Worm (Caenorhabditis elegans) whole organism, L2 larva: ENCODE results near the gene M57.2.

Experiments
- C34F6.9 ChIP-seq: fragments of 150-350 bp; optimal IDR thresholded peaks from 2 replicates; lab custom pipeline; 2014; ENCODE audit warnings: missing biosample characterization, missing genetic modification characterization
- F13H6.1 ChIP-seq: sonication (generic microtip); optimal IDR thresholded peaks from 2 replicates; lab custom pipeline; 2016; ENCODE audit warnings: missing genetic modification characterization, missing compliant biosample characterization
- Y55F3AM.14 ChIP-seq: fragments of 200-800 bp; sonication (Bioruptor generic); optimal IDR thresholded peaks from 2 replicates; lab custom pipeline; 2018; ENCODE audit warnings: mild to moderate bottlenecking, missing genetic modification characterization, missing compliant biosample characterization
- ZK546.5 ChIP-seq: sonication (generic microtip); optimal IDR thresholded peaks from 2 replicates; lab custom pipeline; 2017; ENCODE audit warnings: missing biosample characterization, missing genetic modification characterization
- alr-1 ChIP-seq: fragments of 150-350 bp; optimal IDR thresholded peaks from 2 replicates; lab custom pipeline; 2014; ENCODE audit warnings: missing biosample characterization, missing genetic modification characterization
- blmp-1 ChIP-seq: sonication (generic microtip); optimal IDR thresholded peaks from 2 replicates; lab custom pipeline; 2017; ENCODE audit warnings: missing genetic modification characterization, mild to moderate bottlenecking, missing compliant biosample characterization, antibody characterized with exemption, moderate library complexity; ENCODE audit not compliant: insufficient read depth
- ceh-16 ChIP-seq: fragments of 150-350 bp; optimal IDR thresholded peaks from 2 replicates; lab custom pipeline; 2014; ENCODE audit warnings: missing biosample characterization, missing genetic modification characterization
- crh-2 ChIP-seq: sonication (generic microtip); optimal IDR thresholded peaks from 2 replicates; lab custom pipeline; 2017; ENCODE audit warnings: missing biosample characterization, missing genetic modification characterization
- dmd-4 ChIP-seq: sonication (generic microtip); optimal IDR thresholded peaks from 2 replicates; lab custom pipeline; 2017; ENCODE audit warnings: missing biosample characterization, missing genetic modification characterization
- egl-27 ChIP-seq: sonication (generic microtip); optimal IDR thresholded peaks from 3 replicates; lab custom pipeline; 2017; ENCODE audit warnings: missing biosample characterization, missing genetic modification reagents, missing genetic modification characterization
- elt-3 ChIP-seq: sonication (generic microtip); optimal IDR thresholded peaks from 2 replicates; lab custom pipeline; 2017; ENCODE audit warnings: missing biosample characterization, missing genetic modification characterization
- fos-1 ChIP-seq: fragments of 150-350 bp; optimal IDR thresholded peaks from 2 replicates; lab custom pipeline; 2014; ENCODE audit warnings: missing biosample characterization, missing genetic modification characterization
- gmeb-1 ChIP-seq: fragments of 150-350 bp; optimal IDR thresholded peaks from 2 replicates; lab custom pipeline; 2014; ENCODE audit warnings: missing biosample characterization, missing genetic modification characterization
- lin-11 ChIP-seq: fragments of 150-350 bp; sonication (generic microtip); optimal IDR thresholded peaks from 2 replicates; lab custom pipeline; 2014; ENCODE audit warnings: missing biosample characterization, missing genetic modification characterization, inconsistent platforms, mixed read lengths
- lin-13 ChIP-seq: fragments of 150-350 bp; optimal IDR thresholded peaks from 2 replicates; lab custom pipeline; 2014; ENCODE audit warnings: missing biosample characterization, missing genetic modification reagents, missing genetic modification characterization
- lin-39 ChIP-seq: fragments of 150-350 bp; optimal IDR thresholded peaks from 2 replicates; lab custom pipeline; 2014; ENCODE audit warnings: missing biosample characterization, missing genetic modification reagents, missing genetic modification characterization
- lsy-2 ChIP-seq, 2 experiments: fragments of 150-350 bp in 1 of 2; sonication (generic microtip) in 1 of 2; optimal IDR thresholded peaks; 2 replicates each; lab custom pipeline; 2014 to 2017; ENCODE audit warnings: missing biosample characterization in 2 of 2, missing genetic modification characterization in 2 of 2
- mab-5 ChIP-seq: fragments of 150-350 bp; optimal IDR thresholded peaks from 2 replicates; lab custom pipeline; 2014; ENCODE audit warnings: missing biosample characterization, missing genetic modification characterization
- mbf-1 ChIP-seq: sonication (generic microtip); optimal IDR thresholded peaks from 2 replicates; lab custom pipeline; 2017; ENCODE audit warnings: missing biosample characterization, missing genetic modification characterization
- mdl-1 ChIP-seq, 2 experiments: fragments of 150-350 bp in 1 of 2; sonication (generic microtip) in 1 of 2; optimal IDR thresholded peaks; 2 replicates each; lab custom pipeline; 2017; ENCODE audit warnings: missing biosample characterization in 2 of 2, missing genetic modification characterization in 2 of 2
- nhr-10 ChIP-seq: sonication (generic microtip); optimal IDR thresholded peaks from 2 replicates; lab custom pipeline; 2017; ENCODE audit warnings: missing biosample characterization, missing genetic modification characterization
- nhr-11 ChIP-seq: fragments of 150-350 bp; optimal IDR thresholded peaks from 2 replicates; lab custom pipeline; 2014; ENCODE audit warnings: missing biosample characterization, missing genetic modification characterization
- nhr-12 ChIP-seq: fragments of 150-350 bp; optimal IDR thresholded peaks from 2 replicates; lab custom pipeline; 2014; ENCODE audit warnings: missing biosample characterization, missing genetic modification characterization
- nhr-129 ChIP-seq: fragments of 150-350 bp; optimal IDR thresholded peaks from 2 replicates; lab custom pipeline; 2014; ENCODE audit warnings: missing biosample characterization, missing genetic modification characterization
- nhr-25 ChIP-seq: fragments of 150-350 bp; sonication (generic microtip); optimal IDR thresholded peaks from 3 replicates; lab custom pipeline; 2014; ENCODE audit warnings: missing biosample characterization, missing genetic modification characterization
- nhr-6 ChIP-seq: fragments of 150-350 bp; optimal IDR thresholded peaks from 2 replicates; lab custom pipeline; 2014; ENCODE audit warnings: missing biosample characterization, missing genetic modification characterization
- nhr-77 ChIP-seq: fragments of 150-350 bp; optimal IDR thresholded peaks from 2 replicates; lab custom pipeline; 2014; ENCODE audit warnings: missing biosample characterization, missing genetic modification characterization
- peb-1 ChIP-seq: fragments of 150-350 bp; optimal IDR thresholded peaks from 2 replicates; lab custom pipeline; 2014; ENCODE audit warnings: missing biosample characterization, missing genetic modification characterization
- sem-4 ChIP-seq: fragments of 150-350 bp; optimal IDR thresholded peaks from 2 replicates; lab custom pipeline; 2014; ENCODE audit warnings: missing biosample characterization, missing genetic modification reagents, missing genetic modification characterization
- sma-3 ChIP-seq: sonication (generic microtip); optimal IDR thresholded peaks from 2 replicates; lab custom pipeline; 2016; ENCODE audit warnings: missing genetic modification reagents, missing genetic modification characterization, missing compliant biosample characterization
- sma-9 ChIP-seq, 2 experiments: fragments of 150-350 bp in 1 of 2; sonication (generic microtip) in 1 of 2; optimal IDR thresholded peaks; 2 replicates each; lab custom pipeline; 2014 to 2016; ENCODE audit warnings: missing genetic modification characterization in 2 of 2, mild to moderate bottlenecking in 1 of 2, missing biosample characterization in 1 of 2, missing compliant biosample characterization in 1 of 2, missing genetic modification reagents in 1 of 2, moderate library complexity in 1 of 2
- snpc-4 ChIP-seq: fragments of 150-350 bp; optimal IDR thresholded peaks from 2 replicates; lab custom pipeline; 2014; ENCODE audit warnings: missing biosample characterization, missing genetic modification characterization
- unc-39 ChIP-seq: fragments of 150-350 bp; optimal IDR thresholded peaks from 2 replicates; lab custom pipeline; 2014; ENCODE audit warnings: missing biosample characterization, missing genetic modification characterization
- unc-55 ChIP-seq: fragments of 150-350 bp; sonication (generic microtip); optimal IDR thresholded peaks from 3 replicates; lab custom pipeline; 2014; ENCODE audit warnings: missing biosample characterization, missing genetic modification reagents, missing genetic modification characterization
- unc-62 ChIP-seq: fragments of 150-350 bp; optimal IDR thresholded peaks from 2 replicates; lab custom pipeline; 2014; ENCODE audit warnings: missing biosample characterization, missing genetic modification reagents, missing genetic modification characterization
- zag-1 ChIP-seq: fragments of 150-350 bp; optimal IDR thresholded peaks from 2 replicates; lab custom pipeline; 2014; ENCODE audit warnings: missing biosample characterization, missing genetic modification characterization
- ztf-1 ChIP-seq: fragments of 200-800 bp; sonication (Bioruptor generic); conservative IDR thresholded peaks from 2 replicates; pipeline ENCODE4 v1.3.6; 2022; ENCODE audit warnings: missing genetic modification characterization, missing compliant biosample characterization
- ztf-11 ChIP-seq: sonication (generic microtip); optimal IDR thresholded peaks from 2 replicates; lab custom pipeline; 2017; ENCODE audit warnings: missing biosample characterization, missing genetic modification characterization
- ztf-4 ChIP-seq: fragments of 150-350 bp; optimal IDR thresholded peaks from 2 replicates; lab custom pipeline; 2014; ENCODE audit warnings: missing biosample characterization, missing genetic modification characterization

M57.2 gene

DNA sequence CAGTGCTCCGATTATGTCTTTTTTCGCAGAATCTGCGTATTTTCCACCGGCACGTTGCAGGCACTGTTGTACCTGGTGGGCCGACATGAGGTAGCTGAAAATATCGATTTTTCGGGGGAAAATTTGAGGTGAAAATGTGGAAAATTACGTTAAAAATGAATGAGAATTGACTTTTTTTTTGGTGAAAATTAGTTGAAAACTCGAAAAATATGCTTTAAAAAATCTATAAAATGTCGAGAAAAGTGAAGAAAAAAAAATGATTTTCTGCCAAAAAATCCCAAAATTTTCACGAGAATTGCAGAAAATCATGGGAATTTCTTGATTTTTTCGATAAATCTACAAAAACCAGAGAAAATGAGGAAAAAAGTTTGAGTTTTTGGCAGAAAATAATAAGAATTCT lies 12.7 kb upstream of the M57.2 start, which contains the start of gene tsg-101:
TSS of gene tsg-101 (minus strand) at position 101 of the 400 bp plus-strand sequence.
- no peak for TF ChIP-seq ceh-16 (tag; lab: Kevin White, UChicago)
- no peak for TF ChIP-seq blmp-1 (tag; lab: Kevin White, UChicago)
- no peak for TF ChIP-seq ztf-4 (tag; lab: Kevin White, UChicago)

DNA sequence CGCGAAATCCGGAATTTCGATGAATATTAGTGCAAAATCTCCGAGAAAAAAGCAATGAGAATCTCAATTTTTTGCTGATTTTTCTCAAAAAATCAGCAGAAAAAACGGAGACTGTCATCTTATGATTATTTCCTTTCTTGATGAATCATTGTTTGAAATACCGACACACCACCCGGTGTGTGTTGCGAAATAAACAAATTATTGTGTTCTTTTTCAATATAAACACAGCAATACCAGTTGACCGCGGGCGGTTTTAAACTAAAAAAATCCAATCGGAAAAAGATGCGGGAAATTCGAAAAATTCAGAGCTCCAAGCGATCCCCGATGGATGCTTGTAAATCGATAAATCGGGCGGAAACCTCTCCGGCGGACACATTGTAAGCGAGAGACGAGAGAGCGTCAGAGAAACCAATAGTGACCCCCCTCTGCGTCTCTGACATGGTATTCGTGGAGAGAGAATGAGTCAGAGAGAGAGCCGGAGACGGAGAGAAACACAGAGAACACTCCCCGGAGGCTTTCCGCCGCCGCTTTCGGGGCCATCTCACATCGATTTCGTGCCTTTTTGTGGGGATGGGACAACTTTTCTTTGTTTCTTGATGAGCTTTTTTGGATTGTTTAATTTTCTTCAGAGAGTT lies 11.6 kb upstream of the M57.2 start:
- TF ChIP-seq nhr-10 (no peak), elt-3 (tag; lab: Kevin White, UChicago) (no peak), C34F6.9 (tag; lab: Kevin White, UChicago) (peak; percentile 78), dmd-4 (no peak), unc-39 (tag; lab: Kevin White, UChicago) (no peak), fos-1 (peak; percentile 86), Y55F3AM.14 (GFP tag; lab: Kevin White, UChicago) (no peak), ztf-11 (tag; lab: Kevin White, UChicago) (no peak), peb-1 (tag; lab: Kevin White, UChicago) (no peak), lin-39 (no peak), lin-11 (peak; percentile 63), mab-5 (tag; lab: Kevin White, UChicago) (no peak), snpc-4 (tag; lab: Kevin White, UChicago) (peak; percentile 22), unc-55 (GFP tag; lab: Kevin White, UChicago) (peak; percentile 83), crh-2 (peak; percentile 69), F13H6.1 (tag; lab: Kevin White, UChicago) (peak; percentile 86), zag-1 (tag; lab: Kevin White, UChicago) (peak; percentile 45), lsy-2 (tag; optimal IDR thresholded peaks at IDR 0.05; lab: Kevin White, UChicago) (peak in 1 of 2 experiments; percentile 60), lin-13 (GFP tag; lab: Kevin White, UChicago) (peak; percentile 13), mdl-1 (tag; optimal IDR thresholded peaks at IDR 0.05; lab: Kevin White, UChicago) (peak in 1 of 2 experiments; percentile 14), nhr-129 (tag; lab: Kevin White, UChicago) (peak; percentile 72)

DNA sequence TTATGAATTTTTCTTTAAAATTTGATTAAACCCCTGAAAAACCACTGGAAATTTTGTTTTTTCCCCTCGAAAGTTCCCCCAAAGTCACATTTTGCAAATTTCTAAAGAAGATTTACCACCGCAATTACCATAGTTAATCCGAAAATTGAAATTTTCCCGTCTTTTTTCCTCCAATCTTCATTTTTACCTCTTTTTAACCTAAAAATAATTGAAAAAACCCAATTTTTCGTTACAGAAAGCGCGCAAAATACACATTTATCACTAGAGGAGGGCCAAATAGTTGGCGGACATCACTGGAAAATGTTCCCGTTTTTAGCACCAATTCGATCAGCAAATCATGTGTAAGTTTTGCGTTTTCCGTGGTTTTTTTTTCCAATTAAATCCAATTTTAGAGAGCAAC lies 10.6 kb upstream of the M57.2 start, which contains the start of gene unc-33:
TSS of gene unc-33 (plus strand) at position 301 of the 400 bp plus-strand sequence.
- no peak for TF ChIP-seq sma-3 (GFP tag; lab: Kevin White, UChicago)
- no peak for TF ChIP-seq F13H6.1 (tag; lab: Kevin White, UChicago)
- no peak for TF ChIP-seq alr-1 (tag; lab: Kevin White, UChicago)
- TF ChIP-seq snpc-4 (tag; lab: Kevin White, UChicago), result no peak

DNA sequence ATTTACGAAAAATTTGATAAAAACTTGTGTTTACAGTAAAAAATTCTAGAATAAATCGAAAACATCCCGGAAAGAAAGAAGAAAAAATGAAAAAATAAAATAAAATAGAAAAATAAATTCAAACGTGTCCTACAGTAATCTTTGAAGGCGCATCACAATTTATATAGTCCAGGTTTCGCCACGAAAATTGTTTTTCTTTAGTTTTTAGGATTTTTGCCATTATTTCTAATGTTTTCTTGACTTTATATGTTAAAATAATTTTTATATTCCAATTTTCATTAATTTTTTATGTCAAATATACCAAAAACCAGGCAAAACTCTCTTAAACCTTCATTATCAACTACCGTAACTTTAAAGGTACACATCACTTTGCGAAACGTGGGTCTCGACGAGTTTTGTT lies 9.6 kb upstream of the M57.2 start:
- TF ChIP-seq unc-55 (GFP tag; lab: Kevin White, UChicago) (no peak), ceh-16 (tag; lab: Kevin White, UChicago) (no peak), Y55F3AM.14 (GFP tag; lab: Kevin White, UChicago) (no peak), unc-62 (GFP tag; lab: Kevin White, UChicago) (no peak), egl-27 (tag; lab: Kevin White, UChicago) (no peak)

DNA sequence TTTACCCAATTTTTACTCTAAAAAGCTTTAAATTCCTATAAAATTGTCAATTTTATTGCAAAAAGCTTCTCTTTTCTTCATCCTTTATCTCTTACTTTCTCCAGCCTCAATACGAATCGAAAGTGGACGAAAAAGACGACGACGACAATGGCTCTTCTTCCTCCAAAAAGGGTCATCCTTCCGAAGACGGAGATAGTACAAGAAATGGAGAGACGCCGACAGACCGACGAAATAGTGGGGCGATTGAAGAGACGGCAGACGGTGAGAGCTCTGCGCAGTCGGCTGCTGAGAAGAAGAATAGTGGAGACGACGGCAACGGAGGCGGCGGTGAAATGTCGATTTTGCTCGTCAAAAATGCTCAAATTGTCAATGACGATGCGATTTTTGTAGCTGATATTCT lies 7.8 kb upstream of the M57.2 start:
- TF ChIP-seq ZK546.5 (tag; lab: Kevin White, UChicago), result no peak
- no peak for TF ChIP-seq nhr-12
- peak; percentile 29 for TF ChIP-seq gmeb-1
- no peak for TF ChIP-seq nhr-25 (tag; lab: Kevin White, UChicago)
- no peak for TF ChIP-seq alr-1 (tag; lab: Kevin White, UChicago)
- peak; percentile 51 for TF ChIP-seq unc-55 (GFP tag; lab: Kevin White, UChicago)
- TF ChIP-seq mbf-1, result no peak
- TF ChIP-seq nhr-6 (tag; lab: Kevin White, UChicago), result no peak
- no peak for TF ChIP-seq nhr-11 (tag; lab: Kevin White, UChicago)
- no peak for TF ChIP-seq ztf-1 (GFP tag; lab: Robert Waterston, UW)
- TF ChIP-seq F13H6.1 (tag; lab: Kevin White, UChicago), result peak; percentile 43
- TF ChIP-seq sma-9 (GFP tag; optimal IDR thresholded peaks at IDR 0.05; lab: Kevin White, UChicago), result peak; percentile 8
- no peak for TF ChIP-seq sma-9 (tag; optimal IDR thresholded peaks at IDR 0.05; lab: Kevin White, UChicago)
- TF ChIP-seq mab-5 (tag; lab: Kevin White, UChicago), result peak; percentile 24
- TF ChIP-seq dmd-4, result no peak
- TF ChIP-seq sma-3 (GFP tag; lab: Kevin White, UChicago), result no peak
- no peak for TF ChIP-seq blmp-1 (tag; lab: Kevin White, UChicago)
- peak; percentile 20 to 62 for TF ChIP-seq lsy-2 (tag; optimal IDR thresholded peaks at IDR 0.05; lab: Kevin White, UChicago)
- no peak for TF ChIP-seq lin-39
- peak; percentile 93 for TF ChIP-seq snpc-4 (tag; lab: Kevin White, UChicago)
- TF ChIP-seq ceh-16 (tag; lab: Kevin White, UChicago), result no peak
- TF ChIP-seq sem-4 (tag; lab: Kevin White, UChicago), result peak; percentile 47
- TF ChIP-seq C34F6.9 (tag; lab: Kevin White, UChicago), result peak; percentile 52
- TF ChIP-seq crh-2, result no peak
- TF ChIP-seq unc-62 (GFP tag; lab: Kevin White, UChicago), result no peak
- TF ChIP-seq ztf-11 (tag; lab: Kevin White, UChicago), result no peak
- peak; percentile 35 for TF ChIP-seq egl-27 (tag; lab: Kevin White, UChicago)
- peak; percentile 53 for TF ChIP-seq zag-1 (tag; lab: Kevin White, UChicago)
- no peak for TF ChIP-seq nhr-77 (tag; lab: Kevin White, UChicago)
